Worm (Caenorhabditis elegans) whole organism, early embryonic: Measurements from ENCODE around the gene let-756.

Source experiments
- B0310.2 ChIP-seq: sonication (generic microtip); optimal IDR thresholded peaks from 2 replicates; lab custom pipeline; 2016; ENCODE audit warnings: mild to moderate bottlenecking, missing genetic modification characterization, missing compliant biosample characterization
- ama-1 ChIP-seq: fragments of 150-350 bp; optimal IDR thresholded peaks from 2 replicates; lab custom pipeline; 2014
- ceh-13 ChIP-seq: fragments of 200-800 bp; sonication (Bioruptor generic); optimal IDR thresholded peaks from 2 replicates; lab custom pipeline; 2018; ENCODE audit warnings: mild to moderate bottlenecking, missing genetic modification characterization, missing compliant biosample characterization
- ets-7 ChIP-seq: sonication (generic microtip); optimal IDR thresholded peaks from 2 replicates; lab custom pipeline; 2016; ENCODE audit warnings: missing genotype, missing genetic modification characterization, missing compliant biosample characterization
- flt-1 ChIP-seq: fragments of 200-800 bp; sonication (Bioruptor generic); IDR thresholded peaks from 2 replicates; pipeline ENCODE4 v1.3.6; 2022; ENCODE audit warnings: missing genetic modification characterization, missing compliant biosample characterization
- hnd-1 ChIP-seq: sonication (generic microtip); optimal IDR thresholded peaks from 2 replicates; lab custom pipeline; 2016; ENCODE audit warnings: missing genetic modification characterization, missing compliant biosample characterization
- scrt-1 ChIP-seq: fragments of 200-800 bp; sonication (Bioruptor generic); IDR thresholded peaks from 2 replicates; pipeline ENCODE4 v1.3.6; 2022; ENCODE audit warnings: missing genetic modification characterization, missing compliant biosample characterization

ce11 chrIII:6389533-6389932 is 17.4 kb upstream of the let-756 start, which contains the start of gene C16A3.2:
- TF ChIP-seq ama-1 (lab: Kevin White, UChicago) (no peak), ets-7 (tag; lab: Kevin White, UChicago) (no peak), scrt-1 (GFP tag; lab: Robert Waterston, UW) (no peak), B0310.2 (tag; lab: Kevin White, UChicago) (no peak), ceh-13 (GFP tag; lab: Kevin White, UChicago) (no peak), hnd-1 (tag; lab: Kevin White, UChicago) (no peak), flt-1 (GFP tag; lab: Robert Waterston, UW) (no peak)
